Worm (Caenorhabditis elegans) whole organism, early embryonic: ENCODE data around the gene F20B6.6.

Source experiments
- ama-1 ChIP-seq: fragments of 150-350 bp; optimal IDR thresholded peaks from 2 replicates; lab custom pipeline; 2014
- ceh-13 ChIP-seq: fragments of 200-800 bp; sonication (Bioruptor generic); optimal IDR thresholded peaks from 2 replicates; lab custom pipeline; 2018; ENCODE audit warnings: mild to moderate bottlenecking, missing genetic modification characterization, missing compliant biosample characterization
- ceh-36 ChIP-seq: sonication (generic microtip); optimal IDR thresholded peaks from 2 replicates; lab custom pipeline; 2016; ENCODE audit warnings: missing genetic modification characterization, inconsistent platforms, missing compliant biosample characterization
- ets-7 ChIP-seq: sonication (generic microtip); optimal IDR thresholded peaks from 2 replicates; lab custom pipeline; 2016; ENCODE audit warnings: missing genotype, missing genetic modification characterization, missing compliant biosample characterization
- flt-1 ChIP-seq: fragments of 200-800 bp; sonication (Bioruptor generic); IDR thresholded peaks from 2 replicates; pipeline ENCODE4 v1.3.6; 2022; ENCODE audit warnings: missing genetic modification characterization, missing compliant biosample characterization
- hmbx-1 ChIP-seq: sonication (generic microtip); optimal IDR thresholded peaks from 2 replicates; lab custom pipeline; 2016; ENCODE audit warnings: mild to moderate bottlenecking, missing genetic modification characterization, missing compliant biosample characterization
- hmg-4 ChIP-seq: fragments of 200-800 bp; sonication (Bioruptor generic); optimal IDR thresholded peaks from 2 replicates; lab custom pipeline; 2018; ENCODE audit warnings: mild to moderate bottlenecking, missing genetic modification characterization, missing compliant biosample characterization
- pes-1 ChIP-seq: fragments of 200-800 bp; sonication (Bioruptor generic); IDR thresholded peaks from 2 replicates; pipeline ENCODE4 v1.3.6; 2022; ENCODE audit warnings: missing genetic modification reagents, missing genetic modification characterization, missing compliant biosample characterization
- scrt-1 ChIP-seq: fragments of 200-800 bp; sonication (Bioruptor generic); IDR thresholded peaks from 2 replicates; pipeline ENCODE4 v1.3.6; 2022; ENCODE audit warnings: missing genetic modification characterization, missing compliant biosample characterization
- tbx-11 ChIP-seq: fragments of 200-800 bp; sonication (Bioruptor generic); IDR thresholded peaks from 2 replicates; pipeline ENCODE4 v1.3.6; 2022; ENCODE audit warnings: missing genetic modification characterization, missing compliant biosample characterization
- tbx-37 ChIP-seq: fragments of 200-800 bp; sonication (Bioruptor generic); conservative IDR thresholded peaks from 2 replicates; pipeline ENCODE4 v1.3.6; 2022; ENCODE audit warnings: missing genetic modification reagents, missing genetic modification characterization, missing compliant biosample characterization
- tra-4 ChIP-seq: sonication (generic microtip); optimal IDR thresholded peaks from 2 replicates; lab custom pipeline; 2017; ENCODE audit warnings: missing genetic modification characterization, missing compliant biosample characterization

- TF ChIP-seq ama-1 (no peak), hmg-4 (GFP tag; lab: Kevin White, UChicago) (no peak), pes-1 (GFP tag; lab: Robert Waterston, UW) (no peak), tra-4 (tag; lab: Kevin White, UChicago) (no peak), tbx-37 (GFP tag; lab: Robert Waterston, UW) (no peak), tbx-11 (GFP tag; lab: Robert Waterston, UW) (no peak), ceh-13 (GFP tag; lab: Kevin White, UChicago) (no peak), flt-1 (no peak), hmbx-1 (tag; lab: Kevin White, UChicago) (no peak), ets-7 (no peak), scrt-1 (GFP tag; lab: Robert Waterston, UW) (no peak), ceh-36 (tag; lab: Kevin White, UChicago) (no peak)
These were observed 5.6 kb downstream of the F20B6.6 start, which contains the start of gene F20B6.4 for ce11 chrX:4196431-4196830.
